Fruit fly (Drosophila melanogaster) whole organism, embryonic: ENCODE results near the gene Ccp84Ad.
A peak's percentile ranks its signal among the peaks of the same experiment; 100 is the strongest.

Experiments used
- Atf-2 ChIP-seq: fragments of 200-800 bp; sonication (Bioruptor generic); optimal IDR thresholded peaks from 2 replicates; lab custom pipeline; 2016; ENCODE audit warnings: missing biosample characterization, missing genetic modification characterization
- B-H1 ChIP-seq: fragments of 200-800 bp; sonication (Bioruptor generic); IDR thresholded peaks from 3 replicates; pipeline ENCODE4 v1.3.6; 2022; ENCODE audit warnings: missing biosample characterization, missing genetic modification characterization
- Bgb ChIP-seq: fragments of 200-800 bp; sonication (Bioruptor generic); IDR thresholded peaks from 2 replicates; pipeline ENCODE4 v1.3.6; 2022; ENCODE audit warnings: missing biosample characterization, missing genetic modification characterization; ENCODE audit not compliant: partially characterized antibody
- CG10321 ChIP-seq: fragments of 200-800 bp; sonication (Bioruptor generic); IDR thresholded peaks from 2 replicates; pipeline ENCODE4 v1.3.6; 2022; ENCODE audit warnings: missing biosample characterization, missing genetic modification characterization
- CG10366 ChIP-seq: fragments of 200-800 bp; sonication (Bioruptor generic); IDR thresholded peaks from 2 replicates; pipeline ENCODE4 v1.3.6; 2022; ENCODE audit warnings: missing biosample characterization, missing genetic modification characterization
- CG14014 ChIP-seq: fragments of 200-800 bp; sonication (Bioruptor generic); IDR thresholded peaks from 2 replicates; pipeline ENCODE4 v1.3.6; 2022; ENCODE audit warnings: missing biosample characterization, missing genetic modification characterization
- CG1647 ChIP-seq: fragments of 200-800 bp; sonication (Bioruptor generic); optimal IDR thresholded peaks from 3 replicates; lab custom pipeline; 2016; ENCODE audit warnings: missing biosample characterization, missing genetic modification characterization
- CG2199 ChIP-seq: fragments of 200-800 bp; sonication (Bioruptor generic); IDR thresholded peaks from 3 replicates; pipeline ENCODE4 v1.3.6; 2022; ENCODE audit warnings: missing biosample characterization, missing genetic modification characterization
- CG2202 ChIP-seq: fragments of 200-800 bp; sonication (Bioruptor generic); optimal IDR thresholded peaks from 2 replicates; lab custom pipeline; 2018; ENCODE audit warnings: missing biosample characterization, mild to moderate bottlenecking, missing genetic modification characterization
- CG2712 ChIP-seq: fragments of 200-800 bp; optimal IDR thresholded peaks from 3 replicates; lab custom pipeline; 2019; ENCODE audit warnings: missing biosample characterization, mild to moderate bottlenecking, missing genetic modification characterization, moderate library complexity
- CG30403 ChIP-seq: fragments of 200-800 bp; sonication (Bioruptor generic); optimal IDR thresholded peaks from 3 replicates; lab custom pipeline; 2016; ENCODE audit warnings: missing biosample characterization, missing genetic modification characterization
- CG3065 ChIP-seq: fragments of 200-800 bp; sonication (Bioruptor generic); optimal IDR thresholded peaks from 2 replicates; lab custom pipeline; 2016; ENCODE audit warnings: missing biosample characterization, missing genetic modification characterization
- CG32772 ChIP-seq: fragments of 200-800 bp; sonication (Bioruptor generic); IDR thresholded peaks from 2 replicates; pipeline ENCODE4 v1.3.6; 2022; ENCODE audit warnings: missing biosample characterization, missing genetic modification characterization
- CG33557 ChIP-seq: fragments of 200-800 bp; sonication (Bioruptor generic); optimal IDR thresholded peaks from 2 replicates; lab custom pipeline; 2019; ENCODE audit warnings: missing biosample characterization, mild to moderate bottlenecking, missing genetic modification characterization, moderate library complexity
- CG4854 ChIP-seq: fragments of 200-800 bp; sonication (Bioruptor generic); optimal IDR thresholded peaks from 2 replicates; lab custom pipeline; 2016; ENCODE audit warnings: missing biosample characterization, missing genetic modification characterization, inconsistent platforms
- CG6791 ChIP-seq: fragments of 200-800 bp; sonication (Bioruptor generic); IDR thresholded peaks from 3 replicates; pipeline ENCODE4 v1.3.6; 2022; ENCODE audit warnings: missing biosample characterization, missing genetic modification characterization; ENCODE audit not compliant: partially characterized antibody
- CG7786 ChIP-seq: fragments of 200-800 bp; sonication (Bioruptor generic); optimal IDR thresholded peaks from 2 replicates; lab custom pipeline; 2016; ENCODE audit warnings: missing biosample characterization, missing genetic modification characterization
- CG8478 ChIP-seq: fragments of >200 bp; optimal IDR thresholded peaks from 2 replicates; lab custom pipeline; 2018
- D19B ChIP-seq: fragments of 200-800 bp; sonication (Bioruptor generic); optimal IDR thresholded peaks from 2 replicates; lab custom pipeline; 2017; ENCODE audit warnings: missing biosample characterization, mild to moderate bottlenecking, missing genetic modification characterization
- Dfd ChIP-seq, 2 experiments: fragments of >200 bp; optimal IDR thresholded peaks; 2 replicates each; lab custom pipeline; 2017; ENCODE audit warnings: missing biosample characterization in 2 of 2, missing genetic modification characterization in 2 of 2
- Eip74EF ChIP-seq, 2 experiments: fragments of 200-800 bp in 1 of 2; fragments of >200 bp in 1 of 2; sonication (Bioruptor generic) in 1 of 2; optimal IDR thresholded peaks; 2 replicates each; lab custom pipeline; 2017 to 2019; ENCODE audit warnings: missing biosample characterization in 2 of 2, missing genetic modification characterization in 2 of 2, mild to moderate bottlenecking in 1 of 2, moderate library complexity in 1 of 2
- Ets65A ChIP-seq: fragments of 200-800 bp; sonication (Bioruptor generic); peaks from one replicate; lab custom pipeline; 2016; ENCODE audit warnings: missing biosample characterization, missing genetic modification characterization
- GATAe ChIP-seq: fragments of 200-800 bp; sonication (Bioruptor generic); conservative IDR thresholded peaks from 2 replicates; pipeline ENCODE4 v1.3.6; 2022; ENCODE audit warnings: missing biosample characterization, missing genetic modification characterization
- H2.0 ChIP-seq: fragments of 200-800 bp; sonication (Bioruptor generic); IDR thresholded peaks from 2 replicates; pipeline ENCODE4 v1.3.6; 2022; ENCODE audit warnings: missing biosample characterization, missing genetic modification characterization
- HLH54F ChIP-seq: fragments of 200-800 bp; sonication (Bioruptor generic); optimal IDR thresholded peaks from 3 replicates; lab custom pipeline; 2016; ENCODE audit warnings: missing biosample characterization, missing genetic modification characterization
- HmgZ ChIP-seq: fragments of 200-800 bp; sonication (Bioruptor generic); optimal IDR thresholded peaks from 2 replicates; lab custom pipeline; 2018; ENCODE audit warnings: missing biosample characterization, mild to moderate bottlenecking, missing genetic modification characterization
- Opbp ChIP-seq: fragments of 200-800 bp; sonication (Bioruptor generic); IDR thresholded peaks from 3 replicates; pipeline ENCODE4 v1.3.6; 2022; ENCODE audit warnings: missing biosample characterization, missing genetic modification characterization; ENCODE audit not compliant: partially characterized antibody
- Ravus ChIP-seq: fragments of 200-800 bp; sonication (Bioruptor generic); IDR thresholded peaks from 2 replicates; pipeline ENCODE4 v1.3.6; 2022; ENCODE audit warnings: missing biosample characterization, missing genetic modification characterization
- Rfx ChIP-seq: fragments of 200-800 bp; sonication (Bioruptor generic); IDR thresholded peaks from 2 replicates; pipeline ENCODE4 v1.3.6; 2022; ENCODE audit warnings: missing biosample characterization, missing genetic modification characterization
- Scr ChIP-seq: fragments of 200-800 bp; sonication (Bioruptor generic); IDR thresholded peaks from 2 replicates; pipeline ENCODE4 v1.3.6; 2022; ENCODE audit warnings: missing biosample characterization, missing genetic modification characterization; ENCODE audit not compliant: partially characterized antibody
- YL-1 ChIP-seq: fragments of 200-800 bp; sonication (Bioruptor generic); optimal IDR thresholded peaks from 3 replicates; lab custom pipeline; 2017; ENCODE audit warnings: missing biosample characterization, mild to moderate bottlenecking, missing genetic modification characterization
- ash1 ChIP-seq: fragments of 200-800 bp; sonication (Bioruptor generic); optimal IDR thresholded peaks from 2 replicates; lab custom pipeline; 2018; ENCODE audit warnings: missing biosample characterization, mild to moderate bottlenecking, missing genetic modification characterization
- bcd ChIP-seq: fragments of 200-800 bp; sonication (Bioruptor generic); optimal IDR thresholded peaks from 2 replicates; lab custom pipeline; 2017; ENCODE audit warnings: missing biosample characterization, mild to moderate bottlenecking, missing genetic modification characterization
- caup ChIP-seq: fragments of 200-800 bp; sonication (Bioruptor generic); optimal IDR thresholded peaks from 3 replicates; lab custom pipeline; 2017; ENCODE audit warnings: missing biosample characterization, mild to moderate bottlenecking, missing genetic modification characterization, moderate library complexity; ENCODE audit not compliant: severe bottlenecking
- chinmo ChIP-seq: fragments of 200-800 bp; sonication (Bioruptor generic); IDR thresholded peaks from 4 replicates; pipeline ENCODE4 v1.3.6; 2022; ENCODE audit warnings: missing biosample characterization, missing genetic modification characterization; ENCODE audit not compliant: partially characterized antibody
- dimm ChIP-seq: fragments of 200-800 bp; sonication (Bioruptor generic); IDR thresholded peaks from 2 replicates; pipeline ENCODE4 v1.3.6; 2022; ENCODE audit warnings: missing biosample characterization, missing genetic modification characterization
- exex ChIP-seq: fragments of 200-800 bp; sonication (Bioruptor generic); optimal IDR thresholded peaks from 4 replicates; lab custom pipeline; 2018; ENCODE audit warnings: missing biosample characterization, mild to moderate bottlenecking, missing genetic modification characterization, moderate library complexity
- ftz-f1 ChIP-seq: fragments of 200-800 bp; sonication (Bioruptor generic); optimal IDR thresholded peaks from 2 replicates; lab custom pipeline; 2016; ENCODE audit warnings: missing biosample characterization, missing genetic modification characterization
- gce ChIP-seq: fragments of 200-800 bp; sonication (Bioruptor generic); IDR thresholded peaks from 3 replicates; pipeline ENCODE4 v1.3.6; 2022; ENCODE audit warnings: missing biosample characterization, missing genetic modification characterization
- gcm ChIP-seq: fragments of 200-800 bp; sonication (Bioruptor generic); optimal IDR thresholded peaks from 2 replicates; lab custom pipeline; 2019; ENCODE audit warnings: missing biosample characterization, mild to moderate bottlenecking, missing genetic modification characterization, moderate library complexity
- gcm2 ChIP-seq: fragments of 200-800 bp; sonication (Bioruptor generic); optimal IDR thresholded peaks from 2 replicates; lab custom pipeline; 2016; ENCODE audit warnings: missing biosample characterization, missing genetic modification characterization
- gfzf ChIP-seq: fragments of 200-800 bp; sonication (Bioruptor generic); optimal IDR thresholded peaks from 2 replicates; lab custom pipeline; 2016; ENCODE audit warnings: missing biosample characterization, mild to moderate bottlenecking, missing genetic modification characterization, moderate library complexity
- grn ChIP-seq: fragments of 200-800 bp; sonication (Bioruptor generic); optimal IDR thresholded peaks from 3 replicates; lab custom pipeline; 2017; ENCODE audit warnings: missing biosample characterization, missing genetic modification characterization
- gro ChIP-seq: fragments of 200-800 bp; sonication (Bioruptor generic); optimal IDR thresholded peaks from 2 replicates; lab custom pipeline; 2016; ENCODE audit warnings: missing biosample characterization, missing genetic modification characterization
- ind ChIP-seq: fragments of 200-800 bp; sonication (Bioruptor generic); optimal IDR thresholded peaks from 3 replicates; lab custom pipeline; 2016; ENCODE audit warnings: missing biosample characterization, missing genetic modification characterization
- pb ChIP-seq: fragments of 200-800 bp; sonication (Bioruptor generic); optimal IDR thresholded peaks from 3 replicates; lab custom pipeline; 2016; ENCODE audit warnings: missing biosample characterization, missing genetic modification characterization
- peb ChIP-seq: fragments of 200-800 bp; sonication (Bioruptor generic); IDR thresholded peaks from 2 replicates; pipeline ENCODE4 v1.3.6; 2022; ENCODE audit warnings: missing biosample characterization, missing genetic modification characterization
- slou ChIP-seq: fragments of 200-800 bp; sonication (Bioruptor generic); optimal IDR thresholded peaks from 3 replicates; lab custom pipeline; 2016; ENCODE audit warnings: missing biosample characterization, missing genetic modification characterization
- trh ChIP-seq: fragments of 200-800 bp; sonication (Bioruptor generic); optimal IDR thresholded peaks from 2 replicates; lab custom pipeline; 2016; ENCODE audit warnings: missing biosample characterization, missing genetic modification characterization

Ccp84Ad gene

dm6 chr3R:6692432-6692831, at the start of gene Ccp84Ad:
Gene Ccp84Ad (plus strand): TSS chr3R:6692732.
- TF ChIP-seq Opbp: 0 out of 3 replicates have a peak, but pooled peaks have one; percentile 6
- no peak for TF ChIP-seq gcm (GFP tag; lab: Kevin White, UChicago)

DNA sequence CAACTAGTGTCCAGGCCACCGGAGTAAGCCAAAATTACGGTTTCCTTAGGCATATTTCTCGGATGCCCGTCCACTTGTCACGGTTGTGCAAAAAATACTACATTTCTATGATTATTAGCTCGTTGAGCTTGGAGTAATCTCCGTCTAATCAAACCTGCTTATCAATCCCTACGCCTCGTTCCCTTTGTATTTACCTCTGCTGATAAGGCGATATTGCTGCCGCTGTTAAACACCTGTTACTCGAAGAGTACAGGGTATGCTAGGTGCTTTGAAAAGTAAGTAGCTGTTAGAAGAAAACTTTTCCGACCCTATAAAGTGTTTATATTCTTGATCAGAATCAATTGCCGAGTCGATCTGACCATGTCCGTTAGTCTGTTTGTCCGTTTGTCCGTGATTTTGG, 48.2 kb upstream of the Ccp84Ad start, which contains the start of gene Ass:
Gene Ass (minus strand): TSS at position 101 of the 400 bp plus-strand sequence.
- TF ChIP-seq gcm (GFP tag; lab: Kevin White, UChicago): no peak
- TF ChIP-seq CG3065: no peak
- TF ChIP-seq exex (tag; lab: Kevin White, UChicago): peak; percentile 13
- TF ChIP-seq H2.0 (GFP tag; lab: Robert Waterston, UW): no peak
- no peak for TF ChIP-seq CG10366 (GFP tag; lab: Robert Waterston, UW)
- TF ChIP-seq Ets65A (GFP tag; lab: Kevin White, UChicago): peak; percentile 11
- TF ChIP-seq grn (GFP tag; lab: Kevin White, UChicago): peak; percentile 23
- TF ChIP-seq Bgb (GFP tag; lab: Robert Waterston, UW): no peak
- TF ChIP-seq GATAe (GFP tag; lab: Robert Waterston, UW): peak; percentile 49
- TF ChIP-seq D19B (GFP tag; lab: Kevin White, UChicago): peak; percentile 85

- TF ChIP-seq YL-1 (peak; percentile 66), trh (GFP tag; lab: Kevin White, UChicago) (no peak), ash1 (no peak), ind (no peak), CG6791 (GFP tag; lab: Robert Waterston, UW) (no peak), Atf-2 (no peak), CG14014 (GFP tag; lab: Robert Waterston, UW) (no peak), CG30403 (GFP tag; lab: Kevin White, UChicago) (no peak), gfzf (GFP tag; lab: Kevin White, UChicago) (peak; percentile 98), ftz-f1 (peak; percentile 99), CG2202 (tag; lab: Kevin White, UChicago) (no peak), CG32772 (no peak), CG1647 (GFP tag; lab: Kevin White, UChicago) (no peak), CG33557 (GFP tag; lab: Kevin White, UChicago) (no peak), bcd (no peak), peb (GFP tag; lab: Robert Waterston, UW) (no peak), CG2712 (no peak), Dfd (GFP tag; optimal IDR thresholded peaks at IDR 0.05; lab: Kevin White, UChicago) (no peak), gro (no peak), HLH54F (GFP tag; lab: Kevin White, UChicago) (no peak), Scr (GFP tag; lab: Robert Waterston, UW) (peak; percentile 37; the same call in 1 of the 2 replicates), gcm2 (GFP tag; lab: Kevin White, UChicago) (no peak), CG8478 (lab: Kevin White, UChicago) (no peak), Rfx (peak; percentile 45), CG7786 (GFP tag; lab: Kevin White, UChicago) (no peak), HmgZ (peak; percentile 64), caup (GFP tag; lab: Kevin White, UChicago) (no peak), gce (GFP tag; lab: Robert Waterston, UW) (no peak), Ravus (GFP tag; lab: Robert Waterston, UW) (no peak), CG4854 (GFP tag; lab: Kevin White, UChicago) (no peak), chinmo (GFP tag; lab: Robert Waterston, UW) (peak; percentile 86; the same call in 2 of the 4 replicates), pb (GFP tag; lab: Kevin White, UChicago) (no peak), Eip74EF (GFP tag; optimal IDR thresholded peaks at IDR 0.05; lab: Kevin White, UChicago) (no peak), slou (no peak), CG10321 (GFP tag; lab: Robert Waterston, UW) (no peak), CG2199 (GFP tag; lab: Robert Waterston, UW) (peak; percentile 90), B-H1 (GFP tag; lab: Robert Waterston, UW) (no peak), dimm (GFP tag; lab: Robert Waterston, UW) (no peak)
Measured at dm6 chr3R:6646740-6647139, 45.8 kb upstream of the Ccp84Ad start, which contains the start of gene Taf1. Gene Taf1 (plus strand): TSS chr3R:6646889.
